Worm (Caenorhabditis elegans) whole organism, L4 larva: ENCODE measurements around the gene math-49.

Experiments
- F49E8.2 ChIP-seq: sonication (generic microtip); optimal IDR thresholded peaks from 2 replicates; lab custom pipeline; 2016; ENCODE audit warnings: missing compliant biosample characterization, mild to moderate bottlenecking, missing genetic modification characterization, borderline replicate concordance
- dpl-1 ChIP-seq: fragments of 150-350 bp; optimal IDR thresholded peaks from 2 replicates; lab custom pipeline; 2014; ENCODE audit warnings: missing biosample characterization, missing genetic modification reagents, missing genetic modification characterization
- gei-8 ChIP-seq: fragments of 200-800 bp; sonication (Bioruptor generic); optimal IDR thresholded peaks from 2 replicates; lab custom pipeline; 2018; ENCODE audit warnings: mild to moderate bottlenecking, missing genetic modification characterization, missing compliant biosample characterization

ce11 chrII:1939652-1940051 is 15.8 kb downstream of the math-49 start, which contains the start of gene ZK250.13:
- no peak for TF ChIP-seq gei-8 (GFP tag; lab: Kevin White, UChicago)
- no peak for TF ChIP-seq F49E8.2 (tag; lab: Kevin White, UChicago)
- TF ChIP-seq dpl-1, result no peak
